Fruit fly (Drosophila melanogaster) Kc167 (cell line): ENCODE measurements around the gene rdgB.
A peak's percentile ranks its signal among the peaks of the same experiment; 100 is the strongest.

Experiments
- Myc ChIP-seq: fragments of >200 bp; optimal IDR thresholded peaks from 2 replicates; lab custom pipeline; 2017; ENCODE audit warnings: missing external identifiers
- Sin3A ChIP-seq: fragments of >200 bp; optimal IDR thresholded peaks from 2 replicates; lab custom pipeline; 2018; ENCODE audit warnings: missing external identifiers
- h ChIP-seq: fragments of >200 bp; optimal IDR thresholded peaks from 3 replicates; lab custom pipeline; 2018; ENCODE audit warnings: missing external identifiers
- insv ChIP-seq: fragments of >200 bp; optimal IDR thresholded peaks from 3 replicates; lab custom pipeline; 2018; ENCODE audit warnings: missing external identifiers
- psq ChIP-seq: fragments of >200 bp; optimal IDR thresholded peaks from 2 replicates; lab custom pipeline; 2017; ENCODE audit warnings: missing external identifiers
- ttk ChIP-seq: sonication (Bioruptor generic); optimal IDR thresholded peaks from 2 replicates; lab custom pipeline; 2017; ENCODE audit warnings: missing external identifiers

dm6 chrX:13753101-13753758, 9.3 kb upstream of the rdgB start:
- no peak for TF ChIP-seq Myc (lab: Kevin White, UChicago)
- no peak for TF ChIP-seq h
- TF ChIP-seq psq = peak; percentile 36
- TF ChIP-seq ttk (lab: Kevin White, UChicago) = no peak
- TF ChIP-seq Sin3A (lab: Kevin White, UChicago) = no peak
- TF ChIP-seq insv (lab: Kevin White, UChicago) = no peak
